Worm (Caenorhabditis elegans) whole organism, L3 larva: Measurements from ENCODE around the gene pals-16.

ENCODE experiments used
- ceh-16 ChIP-seq: sonication (generic microtip); optimal IDR thresholded peaks from 2 replicates; lab custom pipeline; 2017; ENCODE audit warnings: missing biosample characterization, missing genetic modification characterization
- egl-27 ChIP-seq: sonication (generic microtip); optimal IDR thresholded peaks from 4 replicates; lab custom pipeline; 2017; ENCODE audit warnings: missing biosample characterization, missing genetic modification reagents, missing genetic modification characterization
- elt-1 ChIP-seq: fragments of 150-350 bp; optimal IDR thresholded peaks from 2 replicates; lab custom pipeline; 2014; ENCODE audit warnings: missing biosample characterization, missing genetic modification characterization
- elt-3 ChIP-seq, 3 experiments: fragments of 150-350 bp in 1 of 3; sonication (generic microtip) in 2 of 3; optimal IDR thresholded peaks; 2 replicates in 2 of 3; 4 replicates in 1 of 3; lab custom pipeline; 2014 to 2017; ENCODE audit warnings: missing biosample characterization in 3 of 3, missing genetic modification characterization in 3 of 3
- eor-1 ChIP-seq, 2 experiments: fragments of 150-350 bp; optimal IDR thresholded peaks; 2 replicates each; lab custom pipeline; 2014 to 2018; ENCODE audit warnings: missing biosample characterization in 2 of 2, missing genetic modification characterization in 2 of 2
- hmg-11 ChIP-seq: sonication (generic microtip); optimal IDR thresholded peaks from 2 replicates; lab custom pipeline; 2016; ENCODE audit warnings: missing genetic modification characterization, missing compliant biosample characterization
- jun-1 ChIP-seq: fragments of 150-350 bp; optimal IDR thresholded peaks from 2 replicates; lab custom pipeline; 2014; ENCODE audit warnings: missing biosample characterization, missing genetic modification reagents, missing genetic modification characterization
- lin-39 ChIP-seq: fragments of 150-350 bp; optimal IDR thresholded peaks from 2 replicates; lab custom pipeline; 2018; ENCODE audit warnings: missing biosample characterization, missing genetic modification reagents, missing genetic modification characterization
- nfya-1 ChIP-seq: sonication (generic microtip); optimal IDR thresholded peaks from 2 replicates; lab custom pipeline; 2017; ENCODE audit warnings: missing genetic modification characterization, mild to moderate bottlenecking, missing compliant biosample characterization, antibody characterized with exemption, moderate library complexity; ENCODE audit not compliant: insufficient read depth
- nhr-12 ChIP-seq: fragments of 150-350 bp; optimal IDR thresholded peaks from 2 replicates; lab custom pipeline; 2014; ENCODE audit warnings: missing biosample characterization, missing genetic modification characterization
- nhr-237 ChIP-seq: fragments of 150-350 bp; optimal IDR thresholded peaks from 2 replicates; lab custom pipeline; 2014; ENCODE audit warnings: missing biosample characterization, missing genetic modification characterization
- nhr-28 ChIP-seq: fragments of 150-350 bp; optimal IDR thresholded peaks from 2 replicates; lab custom pipeline; 2014; ENCODE audit warnings: missing biosample characterization, missing genetic modification characterization
- sea-2 ChIP-seq: fragments of 150-350 bp; sonication (generic microtip); optimal IDR thresholded peaks from 4 replicates; lab custom pipeline; 2014; ENCODE audit warnings: missing biosample characterization, missing genetic modification reagents, missing genetic modification characterization

Gene pals-16

ce11 chrIII:1429920-1430437 lies 30.2 kb downstream of the pals-16 start:
- TF ChIP-seq elt-1 (tag; lab: Kevin White, UChicago) = peak; percentile 49
- no peak for TF ChIP-seq sea-2 (GFP tag; lab: Kevin White, UChicago)
- peak; percentile 56 for TF ChIP-seq hmg-11 (tag; lab: Kevin White, UChicago)
- TF ChIP-seq nfya-1 = peak; percentile 56
- TF ChIP-seq, all 47 proteins: peak for 3

DNA sequence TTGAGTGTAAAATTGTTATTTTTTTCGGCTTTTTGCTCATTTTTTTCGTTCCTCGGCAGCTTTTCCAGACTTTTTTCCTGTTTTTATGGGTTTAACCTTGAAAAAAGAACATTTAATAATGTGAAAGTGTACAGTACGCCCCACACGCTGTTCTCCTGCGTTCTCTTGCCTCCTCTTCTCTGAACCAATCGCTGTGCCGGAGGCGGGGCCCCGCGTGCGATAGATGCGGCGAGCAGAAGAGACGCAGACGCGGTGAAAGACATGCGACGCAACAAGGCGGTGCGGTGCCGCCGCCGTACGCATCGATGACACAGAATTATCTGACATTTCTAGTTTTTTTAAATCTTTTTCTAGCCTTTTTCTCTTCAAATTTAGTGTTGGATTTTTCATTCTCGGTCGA lies 37.0 kb downstream of the pals-16 start:
- TF ChIP-seq nfya-1 = peak; percentile 99
- no peak for TF ChIP-seq egl-27 (tag; lab: Kevin White, UChicago)
- TF ChIP-seq, all 47 proteins: peak for 1

- TF ChIP-seq jun-1 (tag; lab: Kevin White, UChicago) (no peak), lin-39 (tag; lab: Kevin White, UChicago) (no peak), nhr-237 (tag; lab: Kevin White, UChicago) (no peak), nhr-28 (tag; lab: Kevin White, UChicago) (no peak), ceh-16 (tag; lab: Kevin White, UChicago) (no peak)
These were observed 39.8 kb downstream of the pals-16 start for ce11 chrIII:1439609-1440008.

DNA sequence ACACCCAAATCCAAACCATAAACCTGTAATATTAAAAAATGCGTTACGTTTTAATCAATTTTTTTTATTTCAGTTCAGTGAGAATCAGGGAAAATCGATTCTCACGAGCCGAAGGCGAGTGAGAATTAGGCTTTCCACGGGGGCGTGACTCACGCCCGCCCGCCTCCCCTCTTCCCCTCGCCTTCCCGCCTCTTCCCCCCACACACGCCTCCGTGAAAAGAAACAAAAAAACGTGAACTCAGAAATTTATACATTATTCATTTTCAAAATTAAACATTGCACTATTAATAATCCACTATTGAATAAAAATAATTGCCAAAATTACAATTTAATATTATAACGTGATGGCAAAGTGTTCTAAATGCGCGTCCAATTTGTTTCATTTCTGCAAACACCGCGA lies 47.0 kb downstream of the pals-16 start:
- TF ChIP-seq sea-2 (GFP tag; lab: Kevin White, UChicago) = no peak
- no peak for TF ChIP-seq nhr-12 (tag; lab: Kevin White, UChicago)
- no peak for TF ChIP-seq elt-3 (tag; optimal IDR thresholded peaks at IDR 0.05; lab: Kevin White, UChicago)
- no peak for TF ChIP-seq eor-1 (tag; optimal IDR thresholded peaks at IDR 0.05; lab: Kevin White, UChicago)
- TF ChIP-seq nfya-1 = no peak
- TF ChIP-seq, all 47 proteins: peak for 0
